Worm (Caenorhabditis elegans): ENCODE measurements around the gene klp-3.

ce11 chrII:7812332-7812731, 29.8 kb upstream of the klp-3 start:
- no peak for TF ChIP-seq snu-23 (GFP tag; optimal IDR thresholded peaks at IDR 0.05)
- no peak for TF ChIP-seq xbp-1 (tag; optimal IDR thresholded peaks at IDR 0.05)
- TF ChIP-seq blmp-1 (tag; optimal IDR thresholded peaks at IDR 0.05): no peak
- no peak for TF ChIP-seq jun-1 (tag; optimal IDR thresholded peaks at IDR 0.05)
- no peak for TF ChIP-seq lin-15B (tag; optimal IDR thresholded peaks at IDR 0.05)
- no peak for TF ChIP-seq lsy-2 (tag; optimal IDR thresholded peaks at IDR 0.05)
- no peak for TF ChIP-seq mdl-1 (tag; optimal IDR thresholded peaks at IDR 0.05)
- no peak for TF ChIP-seq aly-2 (tag; optimal IDR thresholded peaks at IDR 0.05)
